Fruit fly (Drosophila melanogaster) whole organism, prepupa: ENCODE data around the gene dpp.

Experiments
- CG16779 ChIP-seq: fragments of 200-800 bp; sonication (Bioruptor generic); optimal IDR thresholded peaks from 3 replicates; lab custom pipeline; 2017; ENCODE audit warnings: missing biosample characterization, mild to moderate bottlenecking, missing genetic modification characterization
- Gug ChIP-seq: fragments of 200-800 bp; sonication (Bioruptor generic); IDR thresholded peaks from 2 replicates; pipeline ENCODE4 v1.3.6; 2022; ENCODE audit warnings: missing biosample characterization, missing genetic modification characterization
- esn ChIP-seq: fragments of 200-800 bp; sonication (Bioruptor generic); optimal IDR thresholded peaks from 2 replicates; lab custom pipeline; 2016; ENCODE audit warnings: missing biosample characterization, mild to moderate bottlenecking, missing genetic modification characterization, moderate library complexity
- vri ChIP-seq: fragments of 200-800 bp; sonication (Bioruptor generic); optimal IDR thresholded peaks from 3 replicates; lab custom pipeline; 2016; ENCODE audit warnings: missing biosample characterization, mild to moderate bottlenecking, missing genetic modification characterization

DNA sequence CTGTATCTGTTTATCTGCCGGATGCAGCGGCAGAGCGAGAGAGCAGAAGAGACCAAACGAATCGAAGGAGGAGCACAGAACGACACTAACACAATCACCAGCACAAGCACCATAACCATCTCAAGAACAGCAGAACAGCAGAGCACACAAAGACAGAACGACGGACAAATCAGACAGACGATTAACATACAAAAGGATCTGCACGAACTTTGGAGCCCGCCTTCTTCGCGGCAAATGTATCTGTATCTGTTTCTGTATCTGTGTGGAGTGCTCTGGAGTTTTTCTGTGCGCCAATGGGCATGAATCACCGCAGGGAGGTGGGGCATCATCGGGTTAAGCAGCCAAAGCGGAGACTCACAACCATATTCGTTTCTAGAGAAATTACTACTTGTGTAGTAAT is 20.3 kb downstream of the dpp start:
- no peak for TF ChIP-seq CG16779 (tag; lab: Kevin White, UChicago)
- TF ChIP-seq esn (GFP tag; lab: Kevin White, UChicago): no peak
- no peak for TF ChIP-seq Gug (GFP tag; lab: Robert Waterston, UW)
- TF ChIP-seq vri: no peak
